Worm (Caenorhabditis elegans) whole organism, L3 larva: ENCODE results near the gene M03F8.6.

Experiments used
- aly-2 ChIP-seq: fragments of 150-350 bp; optimal IDR thresholded peaks from 2 replicates; lab custom pipeline; 2014; ENCODE audit warnings: missing biosample characterization, missing genetic modification characterization
- elt-1 ChIP-seq: fragments of 150-350 bp; optimal IDR thresholded peaks from 2 replicates; lab custom pipeline; 2014; ENCODE audit warnings: missing biosample characterization, missing genetic modification characterization
- jun-1 ChIP-seq: fragments of 150-350 bp; optimal IDR thresholded peaks from 2 replicates; lab custom pipeline; 2014; ENCODE audit warnings: missing biosample characterization, missing genetic modification reagents, missing genetic modification characterization
- nhr-25 ChIP-seq: sonication (generic microtip); optimal IDR thresholded peaks from 2 replicates; lab custom pipeline; 2017; ENCODE audit warnings: missing biosample characterization, missing genetic modification characterization
- nhr-28 ChIP-seq: fragments of 150-350 bp; optimal IDR thresholded peaks from 2 replicates; lab custom pipeline; 2014; ENCODE audit warnings: missing biosample characterization, missing genetic modification characterization
- nhr-76 ChIP-seq: fragments of 150-350 bp; sonication (generic microtip); optimal IDR thresholded peaks from 5 replicates; lab custom pipeline; 2014; ENCODE audit warnings: missing biosample characterization, missing genetic modification characterization
- nhr-77 ChIP-seq: fragments of 150-350 bp; optimal IDR thresholded peaks from 2 replicates; lab custom pipeline; 2014; ENCODE audit warnings: missing biosample characterization, missing genetic modification characterization
- sea-2 ChIP-seq: fragments of 150-350 bp; sonication (generic microtip); optimal IDR thresholded peaks from 4 replicates; lab custom pipeline; 2014; ENCODE audit warnings: missing biosample characterization, missing genetic modification reagents, missing genetic modification characterization
- snpc-4 ChIP-seq: fragments of 150-350 bp; optimal IDR thresholded peaks from 2 replicates; lab custom pipeline; 2014; ENCODE audit warnings: missing biosample characterization, missing genetic modification characterization
- unc-39 ChIP-seq: sonication (generic microtip); optimal IDR thresholded peaks from 4 replicates; lab custom pipeline; 2017; ENCODE audit warnings: missing biosample characterization, missing genetic modification characterization

DNA sequence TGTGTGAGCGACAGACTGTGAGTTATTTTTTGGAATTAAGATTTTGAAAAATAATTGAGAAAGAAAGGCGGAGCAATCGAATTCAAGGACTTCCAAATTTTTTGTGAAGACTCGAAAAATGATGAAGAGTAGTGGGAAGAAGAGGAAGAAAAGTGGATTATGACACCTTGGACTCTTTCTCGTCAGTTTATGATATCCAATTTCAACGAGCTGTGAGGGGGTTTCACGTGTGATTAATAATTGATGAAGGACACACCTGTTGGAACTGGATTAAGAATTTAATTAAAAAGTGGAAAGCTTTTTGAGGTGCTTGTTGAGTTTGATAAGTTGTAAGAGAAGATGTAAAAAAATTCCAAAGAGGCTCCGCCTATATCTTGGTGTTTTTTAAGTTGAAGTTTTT lies 35.7 kb upstream of the M03F8.6 start, which contains the start of gene fut-8:
- TF ChIP-seq aly-2 = no peak
- no peak for TF ChIP-seq snpc-4 (tag; lab: Kevin White, UChicago)
- no peak for TF ChIP-seq nhr-25 (tag; lab: Kevin White, UChicago)
- TF ChIP-seq jun-1 (tag; lab: Kevin White, UChicago) = no peak
- no peak for TF ChIP-seq nhr-28 (tag; lab: Kevin White, UChicago)
- no peak for TF ChIP-seq nhr-77
- TF ChIP-seq unc-39 (tag; lab: Kevin White, UChicago) = no peak
- no peak for TF ChIP-seq elt-1 (tag; lab: Kevin White, UChicago)
- TF ChIP-seq nhr-76 = no peak
- no peak for TF ChIP-seq sea-2 (GFP tag; lab: Kevin White, UChicago)
